Fruit fly (Drosophila melanogaster) whole organism, embryonic: ENCODE results near the gene HemK1.

Experiments
- Awh ChIP-seq: fragments of 200-800 bp; sonication (Bioruptor generic); IDR thresholded peaks from 2 replicates; pipeline ENCODE4, ENCODE4 v1.3.6; 2022; ENCODE audit warnings: missing biosample characterization, missing genetic modification characterization
- Bteb2 ChIP-seq: fragments of 200-800 bp; sonication (Bioruptor generic); optimal IDR thresholded peaks from 2 replicates; lab custom pipeline; 2016; ENCODE audit warnings: missing biosample characterization, missing genetic modification characterization
- CG10431 ChIP-seq: fragments of 200-800 bp; sonication (Bioruptor generic); optimal IDR thresholded peaks from 3 replicates; lab custom pipeline; 2018; ENCODE audit warnings: missing biosample characterization, mild to moderate bottlenecking, missing genetic modification characterization
- CG11247 ChIP-seq: fragments of 200-800 bp; sonication (Bioruptor generic); IDR thresholded peaks from 2 replicates; pipeline ENCODE4 v1.3.6; 2022; ENCODE audit warnings: missing biosample characterization, missing genetic modification characterization
- CG11456 ChIP-seq: fragments of 200-800 bp; sonication (Bioruptor generic); IDR thresholded peaks from 3 replicates; pipeline ENCODE4 v1.3.6; 2022; ENCODE audit warnings: missing biosample characterization, missing genetic modification characterization
- CG12155 ChIP-seq: fragments of 200-800 bp; sonication (Bioruptor generic); optimal IDR thresholded peaks from 3 replicates; lab custom pipeline; 2016; ENCODE audit warnings: missing biosample characterization, missing genetic modification characterization
- CG13296 ChIP-seq: fragments of 200-800 bp; sonication (Bioruptor generic); optimal IDR thresholded peaks from 3 replicates; lab custom pipeline; 2018; ENCODE audit warnings: missing biosample characterization, mild to moderate bottlenecking, missing genetic modification characterization
- CG17361 ChIP-seq: fragments of 200-800 bp; sonication (Bioruptor generic); IDR thresholded peaks from 3 replicates; pipeline ENCODE4 v1.3.6; 2022; ENCODE audit warnings: missing biosample characterization, missing genetic modification characterization
- CG17912 ChIP-seq: fragments of 200-800 bp; sonication (Bioruptor generic); optimal IDR thresholded peaks from 2 replicates; lab custom pipeline; 2018; ENCODE audit warnings: missing biosample characterization, mild to moderate bottlenecking, missing genetic modification characterization
- CG18764 ChIP-seq: fragments of 200-800 bp; sonication (Bioruptor generic); optimal IDR thresholded peaks from 3 replicates; lab custom pipeline; 2016; ENCODE audit warnings: missing biosample characterization, missing genetic modification characterization
- CG31224 ChIP-seq: fragments of 200-800 bp; sonication (Bioruptor generic); IDR thresholded peaks from 2 replicates; pipeline ENCODE4 v1.3.6; 2022; ENCODE audit warnings: missing biosample characterization, missing genetic modification characterization
- CG31441 ChIP-seq: fragments of 200-800 bp; sonication (Bioruptor generic); IDR thresholded peaks from 2 replicates; pipeline ENCODE4 v1.3.6; 2022; ENCODE audit warnings: missing biosample characterization, missing genetic modification characterization
- CG4282 ChIP-seq: fragments of 200-800 bp; sonication (Bioruptor generic); optimal IDR thresholded peaks from 2 replicates; lab custom pipeline; 2016; ENCODE audit warnings: missing biosample characterization, missing genetic modification characterization
- CG4854 ChIP-seq: fragments of 200-800 bp; sonication (Bioruptor generic); optimal IDR thresholded peaks from 2 replicates; lab custom pipeline; 2016; ENCODE audit warnings: missing biosample characterization, missing genetic modification characterization, inconsistent platforms
- CG5245 ChIP-seq: fragments of 200-800 bp; sonication (Bioruptor generic); optimal IDR thresholded peaks from 3 replicates; lab custom pipeline; 2016; ENCODE audit warnings: missing biosample characterization, missing genetic modification characterization
- CG7357 ChIP-seq: fragments of 200-800 bp; sonication (Bioruptor generic); IDR thresholded peaks from 3 replicates; pipeline ENCODE4 v1.3.6; 2022; ENCODE audit warnings: missing biosample characterization, missing genetic modification characterization
- CG7928 ChIP-seq: fragments of 200-800 bp; sonication (Bioruptor generic); optimal IDR thresholded peaks from 2 replicates; lab custom pipeline; 2017; ENCODE audit warnings: missing biosample characterization, mild to moderate bottlenecking, missing genetic modification characterization
- CG7963 ChIP-seq: fragments of 200-800 bp; sonication (Bioruptor generic); IDR thresholded peaks from 3 replicates; pipeline ENCODE4 v1.3.6; 2022; ENCODE audit warnings: missing biosample characterization, missing genetic modification characterization; ENCODE audit not compliant: partially characterized antibody
- CG9797 ChIP-seq: fragments of 200-800 bp; sonication (Bioruptor generic); optimal IDR thresholded peaks from 3 replicates; lab custom pipeline; 2018; ENCODE audit warnings: missing biosample characterization, mild to moderate bottlenecking, missing genetic modification characterization
- CG9876 ChIP-seq: fragments of 200-800 bp; sonication (Bioruptor generic); optimal IDR thresholded peaks from 2 replicates; lab custom pipeline; 2016; ENCODE audit warnings: missing biosample characterization, missing genetic modification characterization
- CoRest ChIP-seq: fragments of 200-800 bp; sonication (Bioruptor generic); optimal IDR thresholded peaks from 3 replicates; lab custom pipeline; 2018; ENCODE audit warnings: missing biosample characterization, mild to moderate bottlenecking, missing genetic modification characterization, moderate library complexity
- CrebB ChIP-seq: fragments of 200-800 bp; sonication (Bioruptor generic); optimal IDR thresholded peaks from 3 replicates; lab custom pipeline; 2018; ENCODE audit warnings: missing biosample characterization, mild to moderate bottlenecking, missing genetic modification characterization
- Deaf1 ChIP-seq: fragments of 200-800 bp; optimal IDR thresholded peaks from 3 replicates; lab custom pipeline; 2019; ENCODE audit warnings: missing biosample characterization, mild to moderate bottlenecking, missing genetic modification characterization, moderate library complexity
- Ets65A ChIP-seq: fragments of 200-800 bp; sonication (Bioruptor generic); peaks from one replicate; lab custom pipeline; 2016; ENCODE audit warnings: missing biosample characterization, missing genetic modification characterization
- Ets97D ChIP-seq: fragments of 200-800 bp; sonication (Bioruptor generic); optimal IDR thresholded peaks from 3 replicates; lab custom pipeline; 2016; ENCODE audit warnings: missing biosample characterization, missing genetic modification characterization
- Fer1 ChIP-seq: fragments of 200-800 bp; sonication (Bioruptor generic); optimal IDR thresholded peaks from 2 replicates; lab custom pipeline; 2017; ENCODE audit warnings: missing biosample characterization, mild to moderate bottlenecking, missing genetic modification characterization
- Fer2 ChIP-seq: fragments of 200-800 bp; sonication (Bioruptor generic); optimal IDR thresholded peaks from 2 replicates; lab custom pipeline; 2018; ENCODE audit warnings: missing biosample characterization, mild to moderate bottlenecking, missing genetic modification characterization, moderate library complexity
- Oli ChIP-seq: fragments of 200-800 bp; sonication (Bioruptor generic); optimal IDR thresholded peaks from 2 replicates; lab custom pipeline; 2018; ENCODE audit warnings: missing biosample characterization, mild to moderate bottlenecking, missing genetic modification characterization, moderate library complexity
- Ptx1 ChIP-seq: fragments of 200-800 bp; sonication (Bioruptor generic); IDR thresholded peaks from 2 replicates; pipeline ENCODE4 v1.3.6; 2022; ENCODE audit warnings: missing biosample characterization, missing genetic modification characterization
- Scr ChIP-seq: fragments of 200-800 bp; sonication (Bioruptor generic); IDR thresholded peaks from 2 replicates; pipeline ENCODE4 v1.3.6; 2022; ENCODE audit warnings: missing biosample characterization, missing genetic modification characterization; ENCODE audit not compliant: partially characterized antibody
- Taf1 ChIP-seq: fragments of 200-800 bp; sonication (Bioruptor generic); IDR thresholded peaks from 2 replicates; pipeline ENCODE4 v1.3.6; 2022; ENCODE audit warnings: missing biosample characterization, missing genetic modification characterization
- Tbp ChIP-seq: fragments of >200 bp; optimal IDR thresholded peaks from 2 replicates; lab custom pipeline; 2018; ENCODE audit warnings: missing biosample characterization, missing genetic modification characterization
- Vsx1 ChIP-seq: fragments of 200-800 bp; sonication (Bioruptor generic); optimal IDR thresholded peaks from 2 replicates; lab custom pipeline; 2017; ENCODE audit warnings: missing biosample characterization, mild to moderate bottlenecking, missing genetic modification characterization, missing genetic modification reagents
- ac ChIP-seq: fragments of 200-800 bp; sonication (Bioruptor generic); optimal IDR thresholded peaks from 3 replicates; lab custom pipeline; 2017; ENCODE audit warnings: missing biosample characterization, mild to moderate bottlenecking, missing genetic modification characterization
- al ChIP-seq: fragments of 200-800 bp; sonication (Bioruptor generic); IDR thresholded peaks from 2 replicates; pipeline ENCODE4 v1.3.6; 2022; ENCODE audit warnings: missing biosample characterization, missing genetic modification characterization
- cwo ChIP-seq: fragments of 200-800 bp; sonication (Bioruptor generic); optimal IDR thresholded peaks from 3 replicates; lab custom pipeline; 2017; ENCODE audit warnings: missing biosample characterization, missing genetic modification characterization, mild to moderate bottlenecking, moderate library complexity, missing genetic modification reagents
- ems ChIP-seq: fragments of 200-800 bp; sonication (Bioruptor generic); optimal IDR thresholded peaks from 3 replicates; lab custom pipeline; 2016; ENCODE audit warnings: missing biosample characterization, missing genetic modification characterization
- fu2 ChIP-seq: fragments of 200-800 bp; sonication (Bioruptor generic); optimal IDR thresholded peaks from 2 replicates; lab custom pipeline; 2016; ENCODE audit warnings: missing biosample characterization, missing genetic modification characterization
- jumu ChIP-seq: fragments of 200-800 bp; sonication (Bioruptor generic); optimal IDR thresholded peaks from 3 replicates; lab custom pipeline; 2016; ENCODE audit warnings: missing biosample characterization, missing genetic modification characterization
- kah ChIP-seq: fragments of 200-800 bp; sonication (Bioruptor generic); optimal IDR thresholded peaks from 2 replicates; lab custom pipeline; 2018; ENCODE audit warnings: missing biosample characterization, mild to moderate bottlenecking, missing genetic modification characterization
- lilli ChIP-seq: fragments of 200-800 bp; sonication (Bioruptor generic); optimal IDR thresholded peaks from 3 replicates; lab custom pipeline; 2016; ENCODE audit warnings: missing biosample characterization, missing genetic modification characterization
- nmo ChIP-seq: fragments of 200-800 bp; sonication (Bioruptor generic); optimal IDR thresholded peaks from 2 replicates; lab custom pipeline; 2018; ENCODE audit warnings: missing biosample characterization, mild to moderate bottlenecking, missing genetic modification characterization, moderate library complexity
- onecut ChIP-seq: fragments of 200-800 bp; sonication (Bioruptor generic); IDR thresholded peaks from 2 replicates; pipeline ENCODE4 v1.3.6; 2022; ENCODE audit warnings: missing biosample characterization, missing genetic modification characterization
- pb ChIP-seq: fragments of 200-800 bp; sonication (Bioruptor generic); optimal IDR thresholded peaks from 3 replicates; lab custom pipeline; 2016; ENCODE audit warnings: missing biosample characterization, missing genetic modification characterization
- peb ChIP-seq: fragments of 200-800 bp; sonication (Bioruptor generic); IDR thresholded peaks from 2 replicates; pipeline ENCODE4 v1.3.6; 2022; ENCODE audit warnings: missing biosample characterization, missing genetic modification characterization
- pho ChIP-seq: fragments of 200-800 bp; sonication (Bioruptor generic); optimal IDR thresholded peaks from 2 replicates; lab custom pipeline; 2016; ENCODE audit warnings: missing biosample characterization, missing genetic modification characterization
- prd ChIP-seq, 3 experiments: fragments of >200 bp in 2 of 3; fragments of 200-800 bp in 1 of 3; sonication (Bioruptor generic) in 1 of 3; optimal IDR thresholded peaks in 2 of 3; IDR thresholded peaks in 1 of 3; 2 replicates in 2 of 3; 3 replicates in 1 of 3; pipeline versions ENCODE4 v1.3.6 to Lab custom; 2017 to 2022; ENCODE audit warnings: missing biosample characterization in 1 of 3, missing genetic modification characterization in 1 of 3
- sens ChIP-seq: fragments of 200-800 bp; sonication (Bioruptor generic); peaks from one replicate; lab custom pipeline; 2016; ENCODE audit warnings: missing biosample characterization, missing genetic modification characterization
- sug ChIP-seq: fragments of 200-800 bp; optimal IDR thresholded peaks from 2 replicates; lab custom pipeline; 2019; ENCODE audit warnings: missing biosample characterization, mild to moderate bottlenecking, missing genetic modification characterization, moderate library complexity
- tio ChIP-seq: fragments of 200-800 bp; sonication (Bioruptor generic); optimal IDR thresholded peaks from 2 replicates; lab custom pipeline; 2017; ENCODE audit warnings: missing biosample characterization, missing genetic modification characterization, inconsistent platforms
- toy ChIP-seq: fragments of 200-800 bp; sonication (Bioruptor generic); IDR thresholded peaks from 2 replicates; pipeline ENCODE4 v1.3.6; 2022; ENCODE audit warnings: missing biosample characterization, missing genetic modification characterization
- yki ChIP-seq: fragments of >200 bp; optimal IDR thresholded peaks from 3 replicates; lab custom pipeline; 2018
- z ChIP-seq: fragments of 200-800 bp; sonication (Bioruptor generic); IDR thresholded peaks from 3 replicates; pipeline ENCODE4 v1.3.6; 2022; ENCODE audit warnings: missing biosample characterization, missing genetic modification characterization

The HemK1 gene

dm6 chr2L:6476753-6477152 lies 9.3 kb upstream of the HemK1 start, which contains the start of gene CG9536 (continued):
- TF ChIP-seq onecut (GFP tag; lab: Robert Waterston, UW) (no peak), Fer1 (GFP tag; lab: Kevin White, UChicago) (peak; percentile 8), CG31441 (GFP tag; lab: Robert Waterston, UW) (no peak), CrebB (tag; lab: Kevin White, UChicago) (no peak), CG9876 (GFP tag; lab: Kevin White, UChicago) (no peak), nmo (GFP tag; lab: Kevin White, UChicago) (no peak), CG31224 (no peak), pho (GFP tag; lab: Kevin White, UChicago) (no peak), peb (no peak), CG11247 (GFP tag; lab: Robert Waterston, UW) (no peak), CG7963 (GFP tag; lab: Robert Waterston, UW) (0 out of 3 replicates have a peak, but pooled peaks have one; percentile 20), CoRest (tag; lab: Kevin White, UChicago) (no peak), Oli (tag; lab: Kevin White, UChicago) (no peak), CG5245 (GFP tag; lab: Kevin White, UChicago) (no peak), lilli (GFP tag; lab: Kevin White, UChicago) (no peak), Ptx1 (GFP tag; lab: Robert Waterston, UW) (no peak), tio (GFP tag; lab: Kevin White, UChicago) (no peak), toy (GFP tag; lab: Robert Waterston, UW) (no peak), CG17361 (no peak), yki (lab: Kevin White, UChicago) (no peak), CG4854 (GFP tag; lab: Kevin White, UChicago) (no peak), ems (GFP tag; lab: Kevin White, UChicago) (no peak), CG17912 (GFP tag; lab: Kevin White, UChicago) (no peak), ac (GFP tag; lab: Kevin White, UChicago) (no peak), Taf1 (GFP tag; lab: Robert Waterston, UW) (no peak), CG9797 (GFP tag; lab: Kevin White, UChicago) (peak; percentile 81), Vsx1 (no peak), Ets97D (GFP tag; lab: Kevin White, UChicago) (peak; percentile 39), pb (no peak), fu2 (no peak), kah (GFP tag; lab: Kevin White, UChicago) (no peak), Deaf1 (peak; percentile 50), Bteb2 (no peak), jumu (GFP tag; lab: Kevin White, UChicago) (no peak), CG7928 (no peak), CG11456 (no peak), CG18764 (GFP tag; lab: Kevin White, UChicago) (no peak), CG12155 (GFP tag; lab: Kevin White, UChicago) (no peak), sug (peak; percentile 15), Fer2 (no peak), Scr (GFP tag; lab: Robert Waterston, UW) (peak; percentile 61), al (no peak), z (GFP tag; lab: Robert Waterston, UW) (no peak), CG7357 (GFP tag; lab: Robert Waterston, UW) (no peak), Awh (GFP tag; lab: Robert Waterston, UW) (no peak), prd (optimal IDR thresholded peaks at IDR 0.05; lab: Kevin White, UChicago) (no peak), prd (GFP tag; IDR thresholded peaks at IDR 0.05; lab: Robert Waterston, UW) (no peak), CG13296 (GFP tag; lab: Kevin White, UChicago) (no peak), cwo (GFP tag; lab: Kevin White, UChicago) (no peak), sens (no peak), CG4282 (no peak), Tbp (GFP tag; lab: Kevin White, UChicago) (no peak), CG10431 (GFP tag; lab: Kevin White, UChicago) (no peak), Ets65A (GFP tag; lab: Kevin White, UChicago) (no peak)
